Fruit fly (Drosophila melanogaster) whole organism, embryonic: ENCODE data around the gene Moe.

Source experiments
- Ada2b ChIP-seq: fragments of 200-800 bp; sonication (Bioruptor generic); IDR thresholded peaks from 2 replicates; pipeline ENCODE4 v1.3.6; 2022; ENCODE audit warnings: missing biosample characterization, missing genetic modification characterization
- Adf1 ChIP-seq: fragments of 200-800 bp; sonication (Bioruptor generic); IDR thresholded peaks from 2 replicates; pipeline ENCODE4 v1.3.6; 2022; ENCODE audit warnings: missing biosample characterization, missing genetic modification characterization
- Aef1 ChIP-seq: fragments of 200-800 bp; sonication (Bioruptor generic); IDR thresholded peaks from 3 replicates; pipeline ENCODE4 v1.3.6; 2022; ENCODE audit warnings: missing biosample characterization, missing genetic modification characterization
- Antp ChIP-seq: fragments of 200-800 bp; sonication (Bioruptor generic); optimal IDR thresholded peaks from 3 replicates; lab custom pipeline; 2016; ENCODE audit warnings: missing biosample characterization, missing genetic modification characterization
- BEAF-32 ChIP-seq: fragments of 200-800 bp; sonication (Bioruptor generic); optimal IDR thresholded peaks from 3 replicates; lab custom pipeline; 2017; ENCODE audit warnings: missing biosample characterization, missing genetic modification characterization, mild to moderate bottlenecking, moderate library complexity, missing genetic modification reagents
- CG11504 ChIP-seq: fragments of 200-800 bp; sonication (Bioruptor generic); optimal IDR thresholded peaks from 3 replicates; lab custom pipeline; 2019; ENCODE audit warnings: missing biosample characterization, mild to moderate bottlenecking, missing genetic modification characterization, moderate library complexity
- CG14014 ChIP-seq: fragments of 200-800 bp; sonication (Bioruptor generic); IDR thresholded peaks from 2 replicates; pipeline ENCODE4 v1.3.6; 2022; ENCODE audit warnings: missing biosample characterization, missing genetic modification characterization
- CG16779 ChIP-seq: fragments of 200-800 bp; sonication (Bioruptor generic); IDR thresholded peaks from 2 replicates; pipeline ENCODE4 v1.3.6; 2022; ENCODE audit warnings: missing biosample characterization, missing genetic modification characterization
- CG1832 ChIP-seq: fragments of 200-800 bp; sonication (Bioruptor generic); optimal IDR thresholded peaks from 2 replicates; lab custom pipeline; 2017; ENCODE audit warnings: missing biosample characterization, mild to moderate bottlenecking, missing genetic modification characterization, inconsistent platforms
- CG2889 ChIP-seq: fragments of 200-800 bp; sonication (Bioruptor generic); IDR thresholded peaks from 3 replicates; pipeline ENCODE4 v1.3.6; 2022; ENCODE audit warnings: missing biosample characterization, missing genetic modification characterization
- CG30431 ChIP-seq: fragments of 200-800 bp; sonication (Bioruptor generic); optimal IDR thresholded peaks from 2 replicates; lab custom pipeline; 2017; ENCODE audit warnings: missing biosample characterization, missing genetic modification characterization
- CG33213 ChIP-seq: fragments of 200-800 bp; sonication (Bioruptor generic); optimal IDR thresholded peaks from 3 replicates; lab custom pipeline; 2016; ENCODE audit warnings: missing biosample characterization, missing genetic modification characterization
- CG34422 ChIP-seq: fragments of 200-800 bp; sonication (Bioruptor generic); IDR thresholded peaks from 3 replicates; pipeline ENCODE4 v1.3.6; 2022; ENCODE audit warnings: missing biosample characterization, missing genetic modification characterization
- CG5245 ChIP-seq: fragments of 200-800 bp; sonication (Bioruptor generic); optimal IDR thresholded peaks from 3 replicates; lab custom pipeline; 2016; ENCODE audit warnings: missing biosample characterization, missing genetic modification characterization
- CG7357 ChIP-seq: fragments of 200-800 bp; sonication (Bioruptor generic); IDR thresholded peaks from 3 replicates; pipeline ENCODE4 v1.3.6; 2022; ENCODE audit warnings: missing biosample characterization, missing genetic modification characterization
- CG8281 ChIP-seq: fragments of 200-800 bp; sonication (Bioruptor generic); optimal IDR thresholded peaks from 2 replicates; lab custom pipeline; 2018; ENCODE audit warnings: missing biosample characterization, mild to moderate bottlenecking, missing genetic modification characterization, moderate library complexity
- CG8359 ChIP-seq: fragments of 200-800 bp; sonication (Bioruptor generic); optimal IDR thresholded peaks from 2 replicates; lab custom pipeline; 2017; ENCODE audit warnings: missing biosample characterization, mild to moderate bottlenecking, missing genetic modification characterization, borderline replicate concordance
- CG8944 ChIP-seq: fragments of 200-800 bp; sonication (Bioruptor generic); optimal IDR thresholded peaks from 3 replicates; lab custom pipeline; 2016; ENCODE audit warnings: missing biosample characterization, missing genetic modification characterization
- Dad ChIP-seq: fragments of 200-800 bp; sonication (Bioruptor generic); optimal IDR thresholded peaks from 3 replicates; lab custom pipeline; 2016; ENCODE audit warnings: missing biosample characterization, missing genetic modification characterization
- HLH3B ChIP-seq: fragments of 200-800 bp; sonication (Bioruptor generic); IDR thresholded peaks from 2 replicates; pipeline ENCODE4 v1.3.6; 2022; ENCODE audit warnings: missing biosample characterization, missing genetic modification characterization
- Hr39 ChIP-seq: fragments of >200 bp; optimal IDR thresholded peaks from 2 replicates; lab custom pipeline; 2017
- Hr78 ChIP-seq, 2 experiments: fragments of 200-800 bp in 1 of 2; fragments of >200 bp in 1 of 2; sonication (Bioruptor generic) in 1 of 2; optimal IDR thresholded peaks; 2 replicates each; lab custom pipeline; 2017 to 2019; ENCODE audit warnings: missing biosample characterization in 2 of 2, missing genetic modification characterization in 2 of 2, mild to moderate bottlenecking in 1 of 2, moderate library complexity in 1 of 2
- Jarid2 ChIP-seq: fragments of 200-800 bp; sonication (Bioruptor generic); optimal IDR thresholded peaks from 3 replicates; lab custom pipeline; 2017; ENCODE audit warnings: mild to moderate bottlenecking, missing biosample characterization, missing genetic modification reagents, missing genetic modification characterization
- Mes4 ChIP-seq: fragments of 200-800 bp; sonication (Bioruptor generic); optimal IDR thresholded peaks from 2 replicates; lab custom pipeline; 2016; ENCODE audit warnings: missing biosample characterization, missing genetic modification characterization
- NK7.1 ChIP-seq: fragments of 200-800 bp; sonication (Bioruptor generic); optimal IDR thresholded peaks from 3 replicates; lab custom pipeline; 2016; ENCODE audit warnings: missing biosample characterization, missing genetic modification characterization
- Nf-YB ChIP-seq: fragments of 200-800 bp; sonication (Bioruptor generic); optimal IDR thresholded peaks from 3 replicates; lab custom pipeline; 2019; ENCODE audit warnings: missing biosample characterization, mild to moderate bottlenecking, missing genetic modification characterization, moderate library complexity
- Rx ChIP-seq: fragments of 200-800 bp; sonication (Bioruptor generic); IDR thresholded peaks from 2 replicates; pipeline ENCODE4 v1.3.6; 2022; ENCODE audit warnings: missing biosample characterization, missing genetic modification characterization
- Sox102F ChIP-seq: fragments of 200-800 bp; sonication (Bioruptor generic); optimal IDR thresholded peaks from 2 replicates; lab custom pipeline; 2018; ENCODE audit warnings: missing biosample characterization, mild to moderate bottlenecking, missing genetic modification characterization, moderate library complexity
- Spps ChIP-seq: fragments of 200-800 bp; sonication (Bioruptor generic); optimal IDR thresholded peaks from 2 replicates; lab custom pipeline; 2018; ENCODE audit warnings: missing biosample characterization, mild to moderate bottlenecking, missing genetic modification characterization
- abd-A ChIP-seq: fragments of 200-800 bp; sonication (Bioruptor generic); optimal IDR thresholded peaks from 3 replicates; lab custom pipeline; 2019; ENCODE audit warnings: missing biosample characterization, mild to moderate bottlenecking, missing genetic modification characterization, moderate library complexity
- ci ChIP-seq: fragments of 200-800 bp; sonication (Bioruptor generic); IDR thresholded peaks from 3 replicates; pipeline ENCODE4 v1.3.6; 2022; ENCODE audit warnings: missing biosample characterization, missing genetic modification characterization
- emc ChIP-seq: fragments of 200-800 bp; sonication (Bioruptor generic); optimal IDR thresholded peaks from 2 replicates; lab custom pipeline; 2016; ENCODE audit warnings: missing biosample characterization, missing genetic modification characterization
- fd64A ChIP-seq: fragments of 200-800 bp; sonication (Bioruptor generic); optimal IDR thresholded peaks from 3 replicates; lab custom pipeline; 2018; ENCODE audit warnings: missing biosample characterization, mild to moderate bottlenecking, missing genetic modification characterization
- fru ChIP-seq: fragments of >200 bp; optimal IDR thresholded peaks from 2 replicates; lab custom pipeline; 2017
- ftz-f1 ChIP-seq: fragments of 200-800 bp; sonication (Bioruptor generic); optimal IDR thresholded peaks from 2 replicates; lab custom pipeline; 2016; ENCODE audit warnings: missing biosample characterization, missing genetic modification characterization
- hkb ChIP-seq, 2 experiments: fragments of 200-800 bp in 1 of 2; fragments of >200 bp in 1 of 2; sonication (Bioruptor generic) in 1 of 2; IDR thresholded peaks in 1 of 2; optimal IDR thresholded peaks in 1 of 2; 2 replicates each; pipeline versions ENCODE4 v1.3.6 to Lab custom; 2017 to 2022; ENCODE audit warnings: missing biosample characterization in 1 of 2, missing genetic modification characterization in 1 of 2
- hth ChIP-seq: fragments of >200 bp; optimal IDR thresholded peaks from 2 replicates; lab custom pipeline; 2017; ENCODE audit warnings: inconsistent platforms
- jing ChIP-seq: fragments of 200-800 bp; sonication (Bioruptor generic); optimal IDR thresholded peaks from 2 replicates; lab custom pipeline; 2018; ENCODE audit warnings: missing biosample characterization, mild to moderate bottlenecking, missing genetic modification characterization
- lola ChIP-seq, 3 experiments: fragments of >200 bp in 2 of 3; fragments of 200-800 bp in 1 of 3; sonication (Bioruptor generic) in 1 of 3; optimal IDR thresholded peaks; 2 replicates each; lab custom pipeline; 2017 to 2019; ENCODE audit warnings: missing biosample characterization in 3 of 3, missing genetic modification characterization in 3 of 3, mild to moderate bottlenecking in 1 of 3, moderate library complexity in 1 of 3
- mld ChIP-seq: fragments of 200-800 bp; sonication (Bioruptor generic); IDR thresholded peaks from 3 replicates; pipeline ENCODE4 v1.3.6; 2022; ENCODE audit warnings: missing biosample characterization, missing genetic modification characterization; ENCODE audit not compliant: partially characterized antibody
- oc ChIP-seq: fragments of 200-800 bp; sonication (Bioruptor generic); optimal IDR thresholded peaks from 2 replicates; lab custom pipeline; 2018; ENCODE audit warnings: missing biosample characterization, mild to moderate bottlenecking, missing genetic modification characterization, moderate library complexity
- psq ChIP-seq: fragments of 200-800 bp; sonication (Bioruptor generic); optimal IDR thresholded peaks from 2 replicates; lab custom pipeline; 2017; ENCODE audit warnings: missing biosample characterization, missing genetic modification characterization
- ro ChIP-seq: fragments of 200-800 bp; sonication (Bioruptor generic); IDR thresholded peaks from 2 replicates; pipeline ENCODE4 v1.3.6; 2022; ENCODE audit warnings: missing biosample characterization, missing genetic modification characterization
- sc ChIP-seq, 3 experiments: fragments of >200 bp in 2 of 3; fragments of 200-800 bp in 1 of 3; sonication (Bioruptor generic) in 1 of 3; optimal IDR thresholded peaks; 2 replicates in 2 of 3; 3 replicates in 1 of 3; lab custom pipeline; 2017; ENCODE audit warnings: mild to moderate bottlenecking in 1 of 3, missing biosample characterization in 1 of 3, missing genetic modification characterization in 1 of 3, missing genetic modification reagents in 1 of 3
- schlank ChIP-seq: fragments of 200-800 bp; sonication (Bioruptor generic); optimal IDR thresholded peaks from 2 replicates; lab custom pipeline; 2018; ENCODE audit warnings: missing biosample characterization, mild to moderate bottlenecking, missing genetic modification characterization
- sd ChIP-seq: fragments of 200-800 bp; sonication (Bioruptor generic); optimal IDR thresholded peaks from 3 replicates; lab custom pipeline; 2018; ENCODE audit warnings: missing biosample characterization, mild to moderate bottlenecking, missing genetic modification characterization, moderate library complexity
- slp2 ChIP-seq: fragments of 200-800 bp; sonication (Bioruptor generic); optimal IDR thresholded peaks from 2 replicates; lab custom pipeline; 2016; ENCODE audit warnings: missing biosample characterization, missing genetic modification characterization
- tll ChIP-seq, 2 experiments: fragments of 200-800 bp in 1 of 2; fragments of >200 bp in 1 of 2; sonication (Bioruptor generic) in 1 of 2; optimal IDR thresholded peaks; 2 replicates each; lab custom pipeline; 2017 to 2019; ENCODE audit warnings: missing biosample characterization in 2 of 2, missing genetic modification characterization in 2 of 2, mild to moderate bottlenecking in 1 of 2, moderate library complexity in 1 of 2

Moe gene

dm6 chrX:8894315-8895017 lies 3.7 kb downstream of the Moe start (continued):
- TF ChIP-seq lola (GFP tag; optimal IDR thresholded peaks at IDR 0.05; lab: Kevin White, UChicago), result peak in 1 of 3 experiments; percentile 77
- TF ChIP-seq CG1832, result no peak
- peak; percentile 62 for TF ChIP-seq Aef1 (GFP tag; lab: Robert Waterston, UW)
- TF ChIP-seq CG8359 (GFP tag; lab: Kevin White, UChicago), result peak; percentile 52
- TF ChIP-seq sc (optimal IDR thresholded peaks at IDR 0.05; lab: Kevin White, UChicago), result no peak
- peak; percentile 66 for TF ChIP-seq sc (GFP tag; optimal IDR thresholded peaks at IDR 0.05; lab: Kevin White, UChicago)
- peak; percentile 92 for TF ChIP-seq Sox102F
- peak; percentile 65; the same call in 1 of the 2 replicates for TF ChIP-seq CG14014 (GFP tag; lab: Robert Waterston, UW)
- peak in 1 of 2 experiments; percentile 64 for TF ChIP-seq Hr78 (GFP tag; optimal IDR thresholded peaks at IDR 0.05; lab: Kevin White, UChicago)
- TF ChIP-seq CG30431 (GFP tag; lab: Kevin White, UChicago), result peak; percentile 64
- peak; percentile 87 for TF ChIP-seq CG11504
- TF ChIP-seq CG2889, result 0 out of 3 replicates have a peak, but pooled peaks have one; percentile 47
- TF ChIP-seq Rx, result peak; percentile 60; the same call in 1 of the 2 replicates
- TF ChIP-seq abd-A (tag; lab: Kevin White, UChicago), result peak; percentile 72
- no peak for TF ChIP-seq hkb (optimal IDR thresholded peaks at IDR 0.05; lab: Kevin White, UChicago)
- TF ChIP-seq hkb (GFP tag; IDR thresholded peaks at IDR 0.05; lab: Robert Waterston, UW), result peak; percentile 88
- TF ChIP-seq CG16779 (GFP tag; lab: Robert Waterston, UW), result peak; percentile 64; the same call in 1 of the 2 replicates
- peak; percentile 74 for TF ChIP-seq HLH3B
- TF ChIP-seq schlank, result no peak
- TF ChIP-seq fd64A (GFP tag; lab: Kevin White, UChicago), result peak; percentile 26
- peak; percentile 19 for TF ChIP-seq ftz-f1 (GFP tag; lab: Kevin White, UChicago)
- TF ChIP-seq Dad, result peak; percentile 47
- TF ChIP-seq psq, result peak; percentile 34
- TF ChIP-seq sd (tag; lab: Kevin White, UChicago), result peak; percentile 58
- peak; percentile 55 for TF ChIP-seq CG8281 (tag; lab: Kevin White, UChicago)
- peak; percentile 90 for TF ChIP-seq oc (tag; lab: Kevin White, UChicago)
- peak; percentile 58; the same call in 1 of the 3 replicates for TF ChIP-seq CG34422 (GFP tag; lab: Robert Waterston, UW)
- TF ChIP-seq fru (lab: Kevin White, UChicago), result no peak
- TF ChIP-seq Jarid2 (GFP tag; lab: Kevin White, UChicago), result peak; percentile 31
- TF ChIP-seq Ada2b (GFP tag; lab: Robert Waterston, UW), result peak; percentile 75
- peak; percentile 65 for TF ChIP-seq Mes4 (GFP tag; lab: Kevin White, UChicago)
- TF ChIP-seq BEAF-32 (GFP tag; lab: Kevin White, UChicago), result peak; percentile 1
- TF ChIP-seq Spps (tag; lab: Kevin White, UChicago), result peak; percentile 49
- peak; percentile 40 for TF ChIP-seq NK7.1
- no peak for TF ChIP-seq Hr39
- no peak for TF ChIP-seq tll (GFP tag; optimal IDR thresholded peaks at IDR 0.05; lab: Kevin White, UChicago)
- no peak; the same call in 2 of the 3 replicates for TF ChIP-seq CG7357 (GFP tag; lab: Robert Waterston, UW)
- TF ChIP-seq ci, result peak; percentile 94
- no peak for TF ChIP-seq hth (lab: Kevin White, UChicago)
- peak; percentile 37; the same call in 1 of the 2 replicates for TF ChIP-seq Adf1
- peak; percentile 59 for TF ChIP-seq CG5245
- no peak for TF ChIP-seq emc (GFP tag; lab: Kevin White, UChicago)
- TF ChIP-seq ro (GFP tag; lab: Robert Waterston, UW), result 0 out of 2 replicates have a peak, but pooled peaks have one; percentile 37
- TF ChIP-seq CG8944 (GFP tag; lab: Kevin White, UChicago), result peak; percentile 32
- peak; percentile 8 for TF ChIP-seq Antp
- peak; percentile 62 for TF ChIP-seq slp2 (GFP tag; lab: Kevin White, UChicago)
- TF ChIP-seq jing, result peak; percentile 52
- TF ChIP-seq CG33213, result peak; percentile 27
- TF ChIP-seq Nf-YB (GFP tag; lab: Kevin White, UChicago), result peak; percentile 58
- TF ChIP-seq mld (GFP tag; lab: Robert Waterston, UW), result no peak
